Fruit fly (Drosophila melanogaster): ENCODE results near the gene TfIIB.

Gene TfIIB

dm6 chr2L:10479859-10480258 lies 48.7 kb downstream of the TfIIB start (continued):
- no peak for TF ChIP-seq NfI (GFP tag; optimal IDR thresholded peaks at IDR 0.05)
- TF ChIP-seq Stat92E (GFP tag; optimal IDR thresholded peaks at IDR 0.05), result no peak
- TF ChIP-seq MBD-R2 (GFP tag; IDR thresholded peaks at IDR 0.05), result peak; percentile 34; the same call in 1 of the 2 replicates
- TF ChIP-seq br (optimal IDR thresholded peaks at IDR 0.05), result no peak
- TF ChIP-seq CG1603 (tag; optimal IDR thresholded peaks at IDR 0.05), result peak; percentile 52
- no peak for TF ChIP-seq fd64A (GFP tag; optimal IDR thresholded peaks at IDR 0.05)
- TF ChIP-seq bbx (GFP tag; IDR thresholded peaks at IDR 0.05; ENCODE audit: partially characterized antibody), result peak; percentile 73
- no peak for TF ChIP-seq repo (GFP tag; optimal IDR thresholded peaks at IDR 0.05)
- 0 out of 3 replicates have a peak, but pooled peaks have one; percentile 28 for TF ChIP-seq ci (GFP tag; IDR thresholded peaks at IDR 0.05)
- TF ChIP-seq CG10147 (GFP tag; optimal IDR thresholded peaks at IDR 0.05), result no peak
- TF ChIP-seq CG7928 (GFP tag; optimal IDR thresholded peaks at IDR 0.05), result no peak
- no peak for TF ChIP-seq fu2 (GFP tag; optimal IDR thresholded peaks at IDR 0.05)
- no peak for TF ChIP-seq CG10209 (GFP tag; optimal IDR thresholded peaks at IDR 0.05)
- no peak for TF ChIP-seq Ravus (GFP tag; IDR thresholded peaks at IDR 0.05)
- peak; percentile 34; the same call in 1 of the 2 replicates for TF ChIP-seq Bgb (GFP tag; IDR thresholded peaks at IDR 0.05; ENCODE audit: partially characterized antibody)
- no peak for TF ChIP-seq fd96Cb (tag; optimal IDR thresholded peaks at IDR 0.05)
- no peak for TF ChIP-seq twi (tag; optimal IDR thresholded peaks at IDR 0.05)
- no peak for TF ChIP-seq fd102C (GFP tag; optimal IDR thresholded peaks at IDR 0.05)
- no peak for TF ChIP-seq Antp (GFP tag; optimal IDR thresholded peaks at IDR 0.05)
- 0 out of 2 replicates have a peak, but pooled peaks have one; percentile 17 for TF ChIP-seq CG3847 (GFP tag; IDR thresholded peaks at IDR 0.05)
- no peak for TF ChIP-seq pfk (GFP tag; optimal IDR thresholded peaks at IDR 0.05)
- TF ChIP-seq CG10366 (GFP tag; IDR thresholded peaks at IDR 0.05), result no peak
- no peak for TF ChIP-seq CG15601 (tag; optimal IDR thresholded peaks at IDR 0.05)
- TF ChIP-seq CG42726 (GFP tag; IDR thresholded peaks at IDR 0.05; ENCODE audit: partially characterized antibody), result no peak
- peak; percentile 74 for TF ChIP-seq CG13287 (GFP tag; IDR thresholded peaks at IDR 0.05; ENCODE audit: partially characterized antibody)
- TF ChIP-seq unpg (GFP tag; optimal IDR thresholded peaks at IDR 0.05), result no peak
- TF ChIP-seq z (GFP tag; IDR thresholded peaks at IDR 0.05), result no peak
- no peak for TF ChIP-seq CG33557 (GFP tag; optimal IDR thresholded peaks at IDR 0.05)
- TF ChIP-seq oc (tag; optimal IDR thresholded peaks at IDR 0.05), result no peak
- TF ChIP-seq zfh1 (GFP tag; IDR thresholded peaks at IDR 0.05), result no peak
- no peak for TF ChIP-seq CG9876 (GFP tag; optimal IDR thresholded peaks at IDR 0.05)
- no peak for TF ChIP-seq ash1 (GFP tag; optimal IDR thresholded peaks at IDR 0.05)
- TF ChIP-seq CkIIα-i1 (GFP tag; IDR thresholded peaks at IDR 0.05), result no peak
- TF ChIP-seq dmrt11E (tag; optimal IDR thresholded peaks at IDR 0.05), result no peak
- TF ChIP-seq CG7271 (tag; optimal IDR thresholded peaks at IDR 0.05), result no peak
- peak; percentile 91 for TF ChIP-seq bigmax (GFP tag; optimal IDR thresholded peaks at IDR 0.05)
- TF ChIP-seq CG6765 (GFP tag; optimal IDR thresholded peaks at IDR 0.05), result no peak
- peak; percentile 63 for TF ChIP-seq trem (tag; optimal IDR thresholded peaks at IDR 0.05)
- TF ChIP-seq Scr (GFP tag; IDR thresholded peaks at IDR 0.05; ENCODE audit: partially characterized antibody), result peak; percentile 54; the same call in 1 of the 2 replicates
- no peak for TF ChIP-seq CG17912 (GFP tag; optimal IDR thresholded peaks at IDR 0.05)
- TF ChIP-seq ase (GFP tag; IDR thresholded peaks at IDR 0.05), result no peak
- TF ChIP-seq Sry-β (GFP tag; optimal IDR thresholded peaks at IDR 0.05), result no peak
- no peak for TF ChIP-seq CG31224 (GFP tag; IDR thresholded peaks at IDR 0.05)
- no peak for TF ChIP-seq CG17829 (tag; optimal IDR thresholded peaks at IDR 0.05)
- TF ChIP-seq phol (tag; optimal IDR thresholded peaks at IDR 0.05), result no peak
- TF ChIP-seq CG9797 (GFP tag; optimal IDR thresholded peaks at IDR 0.05), result no peak
- TF ChIP-seq CG31441 (GFP tag; IDR thresholded peaks at IDR 0.05), result no peak
- no peak for TF ChIP-seq CG4328 (GFP tag; optimal IDR thresholded peaks at IDR 0.05)
- TF ChIP-seq trh (GFP tag; optimal IDR thresholded peaks at IDR 0.05), result no peak
- TF ChIP-seq CG6272 (GFP tag; IDR thresholded peaks at IDR 0.05), result no peak
- TF ChIP-seq Oaz (GFP tag; IDR thresholded peaks at IDR 0.05), result no peak
